Fruit fly (Drosophila melanogaster) ovary, adult (tissue): ENCODE measurements around the gene alpha-Man-IIa.

Experiments
- CG17801 ChIP-seq: fragments of 200-800 bp; optimal IDR thresholded peaks from 2 replicates; lab custom pipeline; 2019; ENCODE audit warnings: missing biosample characterization, mild to moderate bottlenecking, missing genetic modification characterization, moderate library complexity; ENCODE audit not compliant: partially characterized antibody

The alpha-Man-IIa gene

DNA sequence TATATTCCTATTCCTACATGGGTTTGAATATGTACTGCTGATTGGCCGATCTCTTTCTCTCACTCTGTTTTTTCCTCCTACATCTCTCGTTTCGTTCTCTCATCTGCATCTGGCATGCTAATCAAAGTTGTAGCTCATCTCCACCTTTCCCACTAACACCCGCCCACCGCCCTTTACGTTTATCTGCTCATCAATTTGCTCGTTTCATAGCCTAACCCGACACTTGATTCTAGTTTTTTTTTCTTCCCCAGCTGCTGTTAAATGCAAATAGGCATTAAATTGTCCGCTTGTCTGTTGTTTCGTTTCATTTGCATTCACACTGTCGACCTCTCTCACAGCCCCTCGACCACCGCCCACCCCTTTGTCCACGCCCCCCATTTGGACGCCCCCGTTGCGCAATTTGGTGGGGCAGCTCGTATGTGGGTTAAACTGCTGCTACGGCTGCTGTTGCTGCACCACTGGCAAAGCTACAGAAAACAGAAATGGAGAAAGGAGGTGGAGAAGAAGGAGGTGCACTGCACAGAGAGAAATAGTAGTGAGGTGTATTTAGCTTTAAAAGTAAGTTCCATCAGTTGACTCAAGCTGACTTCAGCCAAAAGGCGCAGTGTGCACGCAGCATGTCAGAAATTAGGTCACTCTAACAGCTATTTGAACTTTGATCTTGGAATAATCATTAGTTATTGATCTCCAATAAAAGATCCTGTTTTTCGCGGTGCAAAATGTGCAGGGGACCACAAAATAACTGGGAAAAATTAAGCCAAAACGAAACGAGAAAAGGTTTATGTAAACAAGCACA lies 8.3 kb downstream of the alpha-Man-IIa start:
- no peak for TF ChIP-seq CG17801 (GFP tag; lab: Kevin White, UChicago)

DNA sequence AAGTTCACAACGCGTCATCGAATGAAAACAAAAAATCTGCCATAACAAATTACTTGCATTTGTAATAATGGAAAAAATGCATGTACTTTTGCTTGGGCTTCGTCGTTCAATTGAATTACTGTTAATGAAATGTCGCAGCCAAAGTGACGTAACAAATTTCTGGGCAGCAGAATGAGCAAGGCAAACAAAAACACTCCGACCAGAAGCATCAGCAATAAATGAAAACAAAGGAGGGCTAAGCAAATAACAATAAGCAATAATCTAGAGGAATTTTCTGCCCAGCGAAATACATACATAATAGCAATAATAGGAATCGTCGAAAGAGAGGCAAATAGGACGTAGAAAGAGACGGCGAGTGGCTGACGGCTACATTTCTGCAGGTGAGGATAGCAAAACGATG lies 10.0 kb downstream of the alpha-Man-IIa start:
- peak; percentile 21 for TF ChIP-seq CG17801 (GFP tag; lab: Kevin White, UChicago)

DNA sequence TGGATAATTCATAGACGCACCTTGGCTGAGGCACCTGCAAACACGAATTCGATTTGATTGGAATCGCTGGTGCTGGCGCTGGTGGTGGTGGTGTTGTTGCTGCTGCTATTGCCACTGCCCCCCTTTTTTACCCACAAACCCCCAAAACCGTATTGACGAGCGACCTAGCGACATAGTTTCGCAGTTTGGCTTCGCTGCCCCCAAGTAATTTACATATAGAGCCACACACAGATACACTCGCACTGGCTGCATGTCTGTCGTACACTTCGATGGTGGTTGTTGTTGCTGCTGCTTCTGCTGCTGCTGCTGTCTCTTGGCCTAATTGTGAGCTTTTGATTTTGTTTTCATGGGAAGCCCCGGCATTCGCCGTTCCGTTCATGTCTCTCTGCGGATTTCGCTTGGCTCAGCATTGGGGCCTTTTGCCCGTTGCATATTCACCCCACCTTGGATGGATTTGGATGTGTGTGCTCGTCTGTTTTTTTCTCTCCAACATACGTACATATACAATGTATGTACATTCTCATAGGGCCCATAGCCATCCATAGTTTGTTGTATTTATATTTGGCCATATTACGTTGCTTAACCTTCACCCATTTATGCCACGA lies 11.8 kb downstream of the alpha-Man-IIa start:
- TF ChIP-seq CG17801 (GFP tag; lab: Kevin White, UChicago) = no peak

DNA sequence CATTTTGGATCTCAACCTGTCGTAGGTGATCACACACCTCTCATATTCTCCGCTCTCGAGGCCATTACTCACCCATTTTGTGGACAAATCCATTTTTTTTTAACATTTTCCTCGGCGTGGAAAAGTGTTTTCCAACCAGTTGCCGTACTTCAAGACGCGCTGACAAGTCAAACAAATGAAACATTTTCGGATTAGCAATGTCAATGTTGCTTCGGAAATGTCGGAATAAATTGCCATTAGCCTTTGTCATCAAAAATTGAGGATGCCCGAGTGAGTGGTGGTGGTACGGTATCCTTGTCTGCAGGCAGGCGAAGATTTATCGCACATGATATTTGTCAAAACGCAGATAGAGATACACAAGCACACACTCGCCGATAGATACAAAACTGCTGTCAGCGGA lies 15.0 kb downstream of the alpha-Man-IIa start:
- TF ChIP-seq CG17801 (GFP tag; lab: Kevin White, UChicago) = no peak

DNA sequence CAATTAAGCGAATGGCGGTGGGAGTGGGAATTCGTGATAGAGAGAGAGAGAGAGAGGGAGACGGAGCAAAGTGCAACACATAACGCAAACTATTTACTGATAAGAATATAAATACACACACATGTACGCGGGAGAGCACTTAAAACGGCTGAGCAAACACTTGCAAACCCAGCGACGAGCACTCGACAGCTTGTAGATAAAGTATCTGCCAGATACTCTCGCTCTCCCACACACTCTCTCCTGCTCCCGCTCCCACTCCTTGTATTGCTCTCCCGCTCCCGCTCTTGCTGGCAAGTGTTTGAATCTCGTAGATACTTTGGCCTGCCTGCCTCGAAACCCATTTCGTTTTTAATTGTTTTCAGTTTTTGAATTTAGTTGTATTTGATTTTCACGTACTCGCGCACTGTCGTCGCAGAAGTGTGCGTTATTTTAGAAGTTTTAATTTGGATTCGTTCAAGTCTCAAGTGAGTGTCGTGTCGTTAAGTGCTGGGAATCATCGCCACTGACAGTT lies 15.9 kb downstream of the alpha-Man-IIa start:
- peak; percentile 10 for TF ChIP-seq CG17801 (GFP tag; lab: Kevin White, UChicago)

DNA sequence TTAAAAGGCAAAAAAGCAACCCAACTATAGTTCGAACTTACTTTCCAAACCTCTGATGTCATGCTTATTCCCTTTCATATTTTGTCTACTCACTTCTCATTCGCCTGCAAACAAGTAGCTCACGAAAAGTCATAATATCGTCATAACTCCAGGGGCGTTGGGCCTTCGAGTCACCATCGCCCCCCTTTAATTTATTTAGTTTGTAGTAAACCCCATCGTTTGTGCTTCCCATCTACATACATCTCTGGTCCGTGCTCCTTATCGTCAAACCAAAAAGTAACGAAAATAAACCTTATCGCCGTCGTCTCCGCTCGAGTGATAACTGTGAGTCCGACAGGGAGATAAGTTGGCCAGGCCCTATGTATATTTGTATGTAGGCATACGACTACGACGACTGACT lies 16.6 kb downstream of the alpha-Man-IIa start:
- TF ChIP-seq CG17801 (GFP tag; lab: Kevin White, UChicago) = peak; percentile 22

DNA sequence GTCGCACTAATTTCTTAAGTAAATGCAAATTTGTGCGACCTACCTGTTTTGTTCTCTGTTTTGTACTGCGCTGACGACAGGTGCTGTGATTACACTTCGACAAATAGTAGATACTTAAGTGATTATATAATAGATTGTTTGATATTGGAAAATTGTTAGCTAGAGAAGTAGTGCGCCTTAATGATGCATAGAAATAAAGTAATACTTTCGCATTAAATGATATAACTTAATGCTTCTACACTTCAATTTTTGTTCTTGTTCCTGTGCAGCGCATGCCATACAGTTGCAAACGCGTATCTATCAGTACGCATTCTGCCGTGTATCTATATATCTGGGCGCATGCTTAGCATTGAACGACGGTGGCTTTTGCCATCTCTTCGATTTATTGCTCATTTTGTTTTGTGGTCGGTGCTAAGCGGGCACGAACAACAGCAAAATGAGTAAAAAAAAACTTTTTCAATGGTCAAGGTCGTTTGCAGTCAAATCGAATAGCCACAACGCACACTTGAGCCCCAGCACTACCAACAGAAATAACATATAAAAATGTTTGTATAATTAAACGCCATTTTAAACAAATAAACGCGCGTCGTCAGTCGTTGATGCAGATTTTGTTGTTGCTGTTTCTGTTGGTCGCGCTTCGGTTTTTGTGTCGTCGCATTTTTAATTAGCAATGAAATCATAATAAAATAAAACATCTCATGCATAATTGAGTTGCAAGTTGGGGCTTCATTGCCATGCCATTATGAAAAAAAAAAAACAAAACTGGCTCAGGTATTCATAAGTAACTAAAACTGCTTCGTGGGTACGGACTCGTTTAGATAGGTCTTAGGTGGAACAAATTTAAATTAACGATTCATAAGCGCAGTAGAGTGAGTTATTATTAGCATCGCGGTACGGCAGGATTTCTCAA lies 18.3 kb downstream of the alpha-Man-IIa start:
- TF ChIP-seq CG17801 (GFP tag; lab: Kevin White, UChicago) = no peak

DNA sequence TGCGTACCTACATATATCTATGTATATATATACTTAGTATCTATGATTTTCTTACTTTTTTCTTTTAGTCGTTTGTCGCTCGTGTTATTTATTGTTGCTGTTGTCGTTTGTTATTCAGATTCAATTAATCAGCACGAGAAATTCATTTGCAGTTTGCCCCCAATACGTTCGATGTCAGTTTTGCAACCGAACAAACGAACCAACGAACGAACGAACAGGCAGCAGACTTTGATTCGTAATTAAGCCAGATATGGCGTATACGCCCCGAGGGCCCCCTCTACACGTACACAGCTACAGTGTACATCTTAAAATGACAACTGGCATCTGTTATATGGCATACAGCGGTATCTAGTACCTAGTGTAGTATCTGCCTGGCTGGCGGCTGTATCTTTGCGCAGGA lies 20.9 kb downstream of the alpha-Man-IIa start:
- TF ChIP-seq CG17801 (GFP tag; lab: Kevin White, UChicago) = no peak

DNA sequence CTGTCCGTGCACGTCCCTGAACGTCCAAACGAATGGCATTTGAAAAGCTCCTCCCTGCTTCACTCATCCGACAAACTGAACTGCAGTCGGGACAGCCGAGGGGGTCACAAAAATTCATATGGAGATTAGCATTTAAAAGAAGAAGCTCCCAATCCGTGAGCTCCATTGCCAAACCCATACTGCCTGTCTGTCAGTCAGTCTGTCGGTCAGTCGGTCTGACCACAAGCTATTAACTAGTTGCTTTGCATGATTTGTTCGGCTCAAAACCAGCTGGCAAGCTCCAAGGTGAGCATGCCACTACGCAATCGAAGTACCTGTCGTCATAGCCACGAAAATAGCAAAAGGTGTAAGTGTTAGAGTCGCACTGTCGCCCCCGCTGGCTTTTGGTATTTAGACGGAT lies 21.4 kb downstream of the alpha-Man-IIa start:
- TF ChIP-seq CG17801 (GFP tag; lab: Kevin White, UChicago) = no peak

DNA sequence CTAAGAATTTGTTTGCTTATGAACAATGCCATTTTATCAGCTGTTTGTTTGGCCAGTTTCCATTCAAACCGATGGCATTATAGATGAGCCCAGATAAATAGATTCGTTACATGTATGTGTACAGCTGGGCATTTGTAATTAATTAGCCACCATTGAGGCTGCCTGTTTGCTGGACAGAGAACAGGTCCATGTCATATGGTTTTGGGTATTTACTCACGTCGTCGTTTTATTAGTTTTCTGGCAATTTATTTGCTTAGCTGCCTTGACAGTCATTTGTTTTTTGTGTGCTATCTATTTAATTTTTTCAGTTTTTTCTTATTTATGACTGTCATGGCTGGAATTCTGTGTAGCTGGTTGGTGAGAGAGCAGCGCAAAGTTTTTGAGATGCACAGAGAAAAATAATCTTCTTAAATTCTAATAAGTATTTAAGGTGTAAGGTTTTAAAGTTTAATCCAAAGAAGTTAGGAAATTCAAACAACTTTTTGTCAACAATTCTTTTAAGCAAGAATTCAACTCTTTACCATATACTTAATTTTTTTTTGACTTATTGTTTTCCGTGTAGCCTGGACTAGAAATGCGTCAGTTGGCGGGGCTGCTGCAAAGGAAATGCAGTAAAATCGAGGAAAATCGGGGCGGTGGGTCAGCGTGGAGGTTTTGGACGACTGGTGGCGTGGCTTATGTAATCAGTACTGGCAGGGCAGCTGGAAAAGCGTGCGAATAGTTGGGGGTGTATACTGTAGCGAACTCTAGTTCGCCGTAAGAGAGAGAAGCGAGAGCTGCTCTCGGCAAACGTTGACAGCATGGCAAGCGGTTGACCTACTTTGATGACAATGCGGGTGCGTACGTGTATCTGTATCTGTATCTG lies 22.4 kb downstream of the alpha-Man-IIa start:
- no peak for TF ChIP-seq CG17801 (GFP tag; lab: Kevin White, UChicago)

DNA sequence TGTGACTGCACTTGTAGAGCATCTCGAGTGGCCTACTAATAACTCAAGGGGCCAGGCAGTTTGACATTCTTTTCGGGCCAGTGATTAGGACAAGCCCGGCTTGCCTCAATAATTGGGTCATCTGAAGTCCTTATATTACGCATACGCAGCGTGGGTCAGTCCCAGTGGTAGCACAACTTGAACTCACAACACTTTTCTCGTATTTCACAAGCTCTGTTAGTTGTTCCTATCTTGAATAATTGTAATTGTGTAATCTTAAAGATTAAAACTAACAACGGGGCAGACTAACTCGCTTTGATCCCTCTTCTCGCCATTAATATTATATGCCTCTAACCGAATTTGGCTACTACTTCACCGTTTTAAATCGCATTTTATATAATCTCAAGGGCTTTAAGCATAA lies 23.6 kb downstream of the alpha-Man-IIa start:
- no peak for TF ChIP-seq CG17801 (GFP tag; lab: Kevin White, UChicago)

DNA sequence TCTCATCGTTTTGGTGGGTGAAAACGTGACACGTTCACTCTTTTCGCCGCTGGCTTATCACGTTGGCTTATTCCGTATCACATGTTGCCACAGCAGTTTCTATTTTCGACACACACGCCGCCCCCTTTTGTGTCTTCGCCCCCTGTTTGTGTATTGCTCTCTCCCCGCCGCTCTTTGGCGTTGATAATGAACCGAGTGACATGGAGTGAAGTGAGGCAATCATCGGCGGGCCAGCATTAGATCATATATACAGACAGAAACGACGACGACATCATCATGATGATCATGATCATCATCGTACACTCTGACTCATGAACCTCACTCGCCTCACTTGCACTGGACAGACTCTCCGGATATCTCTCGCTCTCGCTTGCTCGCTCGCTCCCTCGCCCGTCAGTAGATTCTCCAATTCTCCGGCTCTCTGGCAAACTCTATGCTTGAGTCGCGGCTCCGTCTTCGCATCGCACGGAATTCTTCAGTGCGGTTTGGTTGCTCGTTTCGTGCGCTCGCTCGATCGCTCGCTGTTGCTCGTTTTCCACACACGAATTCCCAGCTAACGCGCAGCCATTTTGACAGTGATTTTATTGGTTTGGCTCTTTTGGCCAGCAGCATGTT lies 24.1 kb downstream of the alpha-Man-IIa start:
- TF ChIP-seq CG17801 (GFP tag; lab: Kevin White, UChicago) = peak; percentile 4

DNA sequence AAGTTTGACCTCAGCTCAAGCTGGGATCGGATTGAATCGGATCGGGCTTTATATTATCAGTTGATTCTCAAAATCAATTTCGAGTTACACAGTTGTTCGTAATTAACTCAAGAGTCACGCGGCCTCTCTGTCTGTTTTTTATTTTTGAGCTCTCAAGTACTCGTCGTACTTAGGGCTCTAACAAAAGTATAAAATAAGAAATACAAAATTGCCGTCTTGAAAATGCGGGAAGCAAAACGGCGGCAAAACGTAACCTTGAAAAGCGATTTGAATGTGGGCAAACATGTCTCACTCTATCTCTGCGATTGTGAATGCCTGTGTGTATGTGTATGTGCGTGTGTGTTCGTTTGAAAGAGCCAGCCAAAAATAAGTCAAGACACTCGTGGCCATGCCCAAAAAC lies 25.3 kb downstream of the alpha-Man-IIa start:
- TF ChIP-seq CG17801 (GFP tag; lab: Kevin White, UChicago) = no peak

DNA sequence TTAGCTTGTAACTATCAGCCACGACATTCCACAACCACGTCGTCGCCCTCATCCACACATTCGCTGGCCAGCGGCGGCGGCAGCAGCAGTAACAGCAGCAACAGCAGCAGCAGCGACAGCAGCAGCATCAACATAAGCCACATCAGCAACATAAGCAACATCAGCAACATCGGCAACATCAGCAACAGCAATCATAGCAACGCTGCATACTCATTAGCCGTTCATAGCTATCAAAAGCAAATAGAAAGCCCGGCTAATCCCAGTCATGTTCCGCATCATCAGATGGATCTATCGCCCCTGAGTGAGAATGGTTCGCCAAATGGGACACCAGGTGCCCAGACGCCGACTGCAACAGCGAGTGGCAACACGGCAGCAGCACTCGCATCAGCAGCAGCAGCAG lies 28.8 kb downstream of the alpha-Man-IIa start:
- no peak for TF ChIP-seq CG17801 (GFP tag; lab: Kevin White, UChicago)
